Fruit fly (Drosophila melanogaster) whole organism, embryonic: Measurements from ENCODE around the gene p115.

Source experiments
- Abd-B ChIP-seq: fragments of 200-800 bp; sonication (Bioruptor generic); optimal IDR thresholded peaks from 2 replicates; lab custom pipeline; 2018; ENCODE audit warnings: missing biosample characterization, mild to moderate bottlenecking, missing genetic modification characterization, moderate library complexity
- Atf-2 ChIP-seq: fragments of 200-800 bp; sonication (Bioruptor generic); optimal IDR thresholded peaks from 2 replicates; lab custom pipeline; 2016; ENCODE audit warnings: missing biosample characterization, missing genetic modification characterization
- B-H2 ChIP-seq: fragments of 200-800 bp; sonication (Bioruptor generic); optimal IDR thresholded peaks from 2 replicates; lab custom pipeline; 2018; ENCODE audit warnings: missing biosample characterization, mild to moderate bottlenecking, missing genetic modification characterization
- Bteb2 ChIP-seq: fragments of 200-800 bp; sonication (Bioruptor generic); optimal IDR thresholded peaks from 2 replicates; lab custom pipeline; 2016; ENCODE audit warnings: missing biosample characterization, missing genetic modification characterization
- CG1233 ChIP-seq: fragments of 200-800 bp; sonication (Bioruptor generic); optimal IDR thresholded peaks from 4 replicates; lab custom pipeline; 2018; ENCODE audit warnings: missing biosample characterization, mild to moderate bottlenecking, missing genetic modification characterization
- CG12769 ChIP-seq: fragments of 200-800 bp; sonication (Bioruptor generic); optimal IDR thresholded peaks from 2 replicates; lab custom pipeline; 2019; ENCODE audit warnings: missing biosample characterization, mild to moderate bottlenecking, missing genetic modification characterization, moderate library complexity
- CG15696 ChIP-seq: fragments of 200-800 bp; sonication (Bioruptor generic); optimal IDR thresholded peaks from 2 replicates; lab custom pipeline; 2019; ENCODE audit warnings: missing biosample characterization, mild to moderate bottlenecking, missing genetic modification characterization, moderate library complexity
- CG17361 ChIP-seq: fragments of 200-800 bp; sonication (Bioruptor generic); IDR thresholded peaks from 3 replicates; pipeline ENCODE4 v1.3.6; 2022; ENCODE audit warnings: missing biosample characterization, missing genetic modification characterization
- CG17385 ChIP-seq: fragments of 200-800 bp; sonication (Bioruptor generic); optimal IDR thresholded peaks from 3 replicates; lab custom pipeline; 2018; ENCODE audit warnings: missing biosample characterization, mild to moderate bottlenecking, missing genetic modification characterization
- CG1832 ChIP-seq: fragments of 200-800 bp; sonication (Bioruptor generic); optimal IDR thresholded peaks from 2 replicates; lab custom pipeline; 2017; ENCODE audit warnings: missing biosample characterization, mild to moderate bottlenecking, missing genetic modification characterization, inconsistent platforms
- CG2889 ChIP-seq: fragments of 200-800 bp; sonication (Bioruptor generic); IDR thresholded peaks from 3 replicates; pipeline ENCODE4 v1.3.6; 2022; ENCODE audit warnings: missing biosample characterization, missing genetic modification characterization
- CG30403 ChIP-seq: fragments of 200-800 bp; sonication (Bioruptor generic); optimal IDR thresholded peaks from 3 replicates; lab custom pipeline; 2016; ENCODE audit warnings: missing biosample characterization, missing genetic modification characterization
- CG31365 ChIP-seq: fragments of 200-800 bp; sonication (Bioruptor generic); optimal IDR thresholded peaks from 2 replicates; lab custom pipeline; 2018; ENCODE audit warnings: missing biosample characterization, mild to moderate bottlenecking, missing genetic modification characterization
- CG3407 ChIP-seq: fragments of 200-800 bp; sonication (Bioruptor generic); optimal IDR thresholded peaks from 2 replicates; lab custom pipeline; 2018; ENCODE audit warnings: missing biosample characterization, mild to moderate bottlenecking, missing genetic modification characterization
- CG42726 ChIP-seq: fragments of 200-800 bp; sonication (Bioruptor generic); IDR thresholded peaks from 2 replicates; pipeline ENCODE4 v1.3.6; 2022; ENCODE audit warnings: missing biosample characterization, missing genetic modification characterization; ENCODE audit not compliant: partially characterized antibody
- CG6254 ChIP-seq: fragments of 200-800 bp; sonication (Bioruptor generic); optimal IDR thresholded peaks from 3 replicates; lab custom pipeline; 2017; ENCODE audit warnings: mild to moderate bottlenecking, missing biosample characterization, missing genetic modification reagents, missing genetic modification characterization
- CG6272 ChIP-seq: fragments of 200-800 bp; sonication (Bioruptor generic); IDR thresholded peaks from 2 replicates; pipeline ENCODE4 v1.3.6; 2022; ENCODE audit warnings: missing biosample characterization, missing genetic modification characterization
- CG8290 ChIP-seq, 3 experiments: fragments of 200-800 bp; sonication (Bioruptor generic); optimal IDR thresholded peaks; 2 replicates each; lab custom pipeline; 2016 to 2019; ENCODE audit warnings: missing biosample characterization in 3 of 3, missing genetic modification characterization in 3 of 3, mild to moderate bottlenecking in 2 of 3, moderate library complexity in 1 of 3
- Dip2 ChIP-seq: fragments of 200-800 bp; sonication (Bioruptor generic); IDR thresholded peaks from 2 replicates; pipeline ENCODE4 v1.3.6; 2022; ENCODE audit warnings: missing biosample characterization, missing genetic modification characterization
- Doc3 ChIP-seq: fragments of 200-800 bp; sonication (Bioruptor generic); IDR thresholded peaks from 3 replicates; pipeline ENCODE4 v1.3.6; 2022; ENCODE audit warnings: missing biosample characterization, missing genetic modification characterization; ENCODE audit not compliant: partially characterized antibody
- Drgx ChIP-seq: fragments of 200-800 bp; sonication (Bioruptor generic); IDR thresholded peaks from 2 replicates; pipeline ENCODE4 v1.3.6; 2022; ENCODE audit warnings: missing biosample characterization, missing genetic modification characterization
- Eip74EF ChIP-seq, 2 experiments: fragments of 200-800 bp in 1 of 2; fragments of >200 bp in 1 of 2; sonication (Bioruptor generic) in 1 of 2; optimal IDR thresholded peaks; 2 replicates each; lab custom pipeline; 2017 to 2019; ENCODE audit warnings: missing biosample characterization in 2 of 2, missing genetic modification characterization in 2 of 2, mild to moderate bottlenecking in 1 of 2, moderate library complexity in 1 of 2
- Elba2 ChIP-seq: fragments of 200-800 bp; sonication (Bioruptor generic); optimal IDR thresholded peaks from 3 replicates; lab custom pipeline; 2016; ENCODE audit warnings: missing biosample characterization, missing genetic modification characterization
- Hr39 ChIP-seq: fragments of >200 bp; optimal IDR thresholded peaks from 2 replicates; lab custom pipeline; 2017
- Jarid2 ChIP-seq: fragments of 200-800 bp; sonication (Bioruptor generic); optimal IDR thresholded peaks from 3 replicates; lab custom pipeline; 2017; ENCODE audit warnings: mild to moderate bottlenecking, missing biosample characterization, missing genetic modification reagents, missing genetic modification characterization
- Lpt ChIP-seq: fragments of >200 bp; optimal IDR thresholded peaks from 2 replicates; lab custom pipeline; 2018; ENCODE audit warnings: missing biosample characterization, missing genetic modification characterization
- MBD-R2 ChIP-seq: fragments of 200-800 bp; sonication (Bioruptor generic); IDR thresholded peaks from 2 replicates; pipeline ENCODE4 v1.3.6; 2022; ENCODE audit warnings: missing biosample characterization, missing genetic modification characterization
- NC2β ChIP-seq: fragments of 200-800 bp; sonication (Bioruptor generic); optimal IDR thresholded peaks from 2 replicates; lab custom pipeline; 2016; ENCODE audit warnings: missing biosample characterization, missing genetic modification characterization
- Nf-YC ChIP-seq: fragments of 200-800 bp; optimal IDR thresholded peaks from 3 replicates; lab custom pipeline; 2019; ENCODE audit warnings: missing biosample characterization, mild to moderate bottlenecking, missing genetic modification characterization, moderate library complexity
- Xbp1 ChIP-seq: fragments of 200-800 bp; sonication (Bioruptor generic); optimal IDR thresholded peaks from 3 replicates; lab custom pipeline; 2016; ENCODE audit warnings: missing biosample characterization, mild to moderate bottlenecking, missing genetic modification characterization
- ab ChIP-seq: fragments of 200-800 bp; sonication (Bioruptor generic); optimal IDR thresholded peaks from 2 replicates; lab custom pipeline; 2016; ENCODE audit warnings: missing biosample characterization, missing genetic modification characterization
- ara ChIP-seq: fragments of 200-800 bp; sonication (Bioruptor generic); IDR thresholded peaks from 2 replicates; pipeline ENCODE4 v1.3.6; 2022; ENCODE audit warnings: missing biosample characterization, missing genetic modification characterization
- bbx ChIP-seq: fragments of 200-800 bp; sonication (Bioruptor generic); IDR thresholded peaks from 2 replicates; pipeline ENCODE4 v1.3.6; 2022; ENCODE audit warnings: missing biosample characterization, missing genetic modification characterization; ENCODE audit not compliant: partially characterized antibody
- bowl ChIP-seq: fragments of 200-800 bp; sonication (Bioruptor generic); IDR thresholded peaks from 2 replicates; pipeline ENCODE4 v1.3.6; 2022; ENCODE audit warnings: missing biosample characterization, missing genetic modification characterization
- ems ChIP-seq: fragments of 200-800 bp; sonication (Bioruptor generic); optimal IDR thresholded peaks from 3 replicates; lab custom pipeline; 2016; ENCODE audit warnings: missing biosample characterization, missing genetic modification characterization
- fd96Cb ChIP-seq: fragments of 200-800 bp; sonication (Bioruptor generic); optimal IDR thresholded peaks from 2 replicates; lab custom pipeline; 2018; ENCODE audit warnings: missing biosample characterization, mild to moderate bottlenecking, missing genetic modification characterization, moderate library complexity
- gcm ChIP-seq: fragments of 200-800 bp; sonication (Bioruptor generic); optimal IDR thresholded peaks from 2 replicates; lab custom pipeline; 2019; ENCODE audit warnings: missing biosample characterization, mild to moderate bottlenecking, missing genetic modification characterization, moderate library complexity
- gro ChIP-seq: fragments of 200-800 bp; sonication (Bioruptor generic); optimal IDR thresholded peaks from 2 replicates; lab custom pipeline; 2016; ENCODE audit warnings: missing biosample characterization, missing genetic modification characterization
- jumu ChIP-seq: fragments of 200-800 bp; sonication (Bioruptor generic); optimal IDR thresholded peaks from 3 replicates; lab custom pipeline; 2016; ENCODE audit warnings: missing biosample characterization, missing genetic modification characterization
- pb ChIP-seq: fragments of 200-800 bp; sonication (Bioruptor generic); optimal IDR thresholded peaks from 3 replicates; lab custom pipeline; 2016; ENCODE audit warnings: missing biosample characterization, missing genetic modification characterization
- pho ChIP-seq: fragments of 200-800 bp; sonication (Bioruptor generic); optimal IDR thresholded peaks from 2 replicates; lab custom pipeline; 2016; ENCODE audit warnings: missing biosample characterization, missing genetic modification characterization
- pzg ChIP-seq: fragments of 200-800 bp; sonication (Bioruptor generic); optimal IDR thresholded peaks from 3 replicates; lab custom pipeline; 2018; ENCODE audit warnings: missing biosample characterization, mild to moderate bottlenecking, missing genetic modification characterization, moderate library complexity
- repo ChIP-seq: fragments of 200-800 bp; sonication (Bioruptor generic); optimal IDR thresholded peaks from 2 replicates; lab custom pipeline; 2016; ENCODE audit warnings: missing biosample characterization, missing genetic modification characterization
- rib ChIP-seq: fragments of 200-800 bp; sonication (Bioruptor generic); IDR thresholded peaks from 2 replicates; pipeline ENCODE4 v1.3.6; 2022; ENCODE audit warnings: missing biosample characterization, missing genetic modification characterization
- schlank ChIP-seq: fragments of 200-800 bp; sonication (Bioruptor generic); optimal IDR thresholded peaks from 2 replicates; lab custom pipeline; 2018; ENCODE audit warnings: missing biosample characterization, mild to moderate bottlenecking, missing genetic modification characterization
- sens-2 ChIP-seq: fragments of 200-800 bp; sonication (Bioruptor generic); IDR thresholded peaks from 2 replicates; pipeline ENCODE4 v1.3.6; 2022; ENCODE audit warnings: missing biosample characterization, missing genetic modification characterization
- slbo ChIP-seq: fragments of 200-800 bp; sonication (Bioruptor generic); IDR thresholded peaks from 2 replicates; pipeline ENCODE4 v1.3.6; 2022; ENCODE audit warnings: missing biosample characterization, missing genetic modification characterization
- sug ChIP-seq: fragments of 200-800 bp; optimal IDR thresholded peaks from 2 replicates; lab custom pipeline; 2019; ENCODE audit warnings: missing biosample characterization, mild to moderate bottlenecking, missing genetic modification characterization, moderate library complexity
- usp ChIP-seq: fragments of >200 bp; optimal IDR thresholded peaks from 2 replicates; lab custom pipeline; 2017; ENCODE audit warnings: missing biosample characterization, missing genetic modification characterization

p115 gene

DNA sequence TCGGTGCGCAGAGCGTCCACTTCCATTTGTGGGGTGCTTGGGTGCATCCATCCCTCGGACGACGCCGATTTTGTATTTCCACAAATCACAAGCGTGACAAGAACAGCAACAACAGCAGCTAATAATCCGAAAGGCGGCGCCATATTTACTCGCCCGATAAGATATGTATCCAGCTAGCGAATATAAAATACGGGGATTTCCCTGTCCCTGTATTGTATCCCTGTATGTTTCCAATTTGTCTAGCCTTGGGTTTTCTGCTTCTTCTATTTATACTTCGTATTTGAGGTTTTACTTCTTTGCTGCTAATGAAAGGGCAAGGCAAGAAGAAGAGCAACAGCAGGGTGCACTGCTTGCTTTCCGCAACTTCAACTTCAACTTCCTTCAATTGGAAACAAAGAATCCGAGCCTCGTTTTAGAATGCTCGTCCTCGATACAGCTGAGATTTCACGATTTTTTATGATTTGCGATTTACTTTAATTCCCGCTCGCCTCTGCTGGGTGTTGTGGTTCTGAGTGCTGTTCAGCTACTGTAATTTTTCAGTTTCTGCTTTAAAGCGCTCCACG is 50.4 kb downstream of the p115 start:
- TF ChIP-seq CG31365 (tag; lab: Kevin White, UChicago), result peak; percentile 57
- no peak for TF ChIP-seq Dip2 (GFP tag; lab: Robert Waterston, UW)
- TF ChIP-seq CG3407 (GFP tag; lab: Kevin White, UChicago), result no peak
- no peak for TF ChIP-seq gcm
- no peak for TF ChIP-seq bowl (GFP tag; lab: Robert Waterston, UW)
- TF ChIP-seq pzg (GFP tag; lab: Kevin White, UChicago), result no peak
- TF ChIP-seq Jarid2 (GFP tag; lab: Kevin White, UChicago), result peak; percentile 5
- TF ChIP-seq CG6254 (GFP tag; lab: Kevin White, UChicago), result no peak
- TF ChIP-seq ab, result no peak
- no peak for TF ChIP-seq gro
- TF ChIP-seq repo (GFP tag; lab: Kevin White, UChicago), result no peak
- TF ChIP-seq ara (GFP tag; lab: Robert Waterston, UW), result no peak
- no peak for TF ChIP-seq Doc3 (GFP tag; lab: Robert Waterston, UW)
- peak; percentile 62 for TF ChIP-seq Elba2 (GFP tag; lab: Kevin White, UChicago)
- no peak for TF ChIP-seq ems
- no peak for TF ChIP-seq Atf-2 (GFP tag; lab: Kevin White, UChicago)
- TF ChIP-seq sens-2 (GFP tag; lab: Robert Waterston, UW), result 0 out of 2 replicates have a peak, but pooled peaks have one; percentile 15
- no peak for TF ChIP-seq CG8290 (GFP tag; optimal IDR thresholded peaks at IDR 0.05; lab: Kevin White, UChicago)
- no peak for TF ChIP-seq CG8290 (tag; optimal IDR thresholded peaks at IDR 0.05; lab: Kevin White, UChicago)
- no peak for TF ChIP-seq CG12769 (tag; lab: Kevin White, UChicago)
- TF ChIP-seq CG1832 (GFP tag; lab: Kevin White, UChicago), result no peak
- no peak for TF ChIP-seq MBD-R2 (GFP tag; lab: Robert Waterston, UW)
- peak; percentile 16 for TF ChIP-seq B-H2
- TF ChIP-seq CG30403 (GFP tag; lab: Kevin White, UChicago), result no peak
- TF ChIP-seq NC2β (GFP tag; lab: Kevin White, UChicago), result no peak
- no peak for TF ChIP-seq CG1233 (GFP tag; lab: Kevin White, UChicago)
- no peak for TF ChIP-seq schlank
- no peak for TF ChIP-seq fd96Cb (tag; lab: Kevin White, UChicago)
- no peak for TF ChIP-seq Lpt (GFP tag; lab: Kevin White, UChicago)
- TF ChIP-seq Hr39 (lab: Kevin White, UChicago), result no peak
- TF ChIP-seq CG17385 (GFP tag; lab: Kevin White, UChicago), result peak; percentile 85

- peak; percentile 47 for TF ChIP-seq sug (tag; lab: Kevin White, UChicago)
- TF ChIP-seq Drgx (GFP tag; lab: Robert Waterston, UW), result peak; percentile 62
- TF ChIP-seq Bteb2 (GFP tag; lab: Kevin White, UChicago), result no peak
- no peak for TF ChIP-seq CG6272 (GFP tag; lab: Robert Waterston, UW)
- no peak for TF ChIP-seq Eip74EF (GFP tag; optimal IDR thresholded peaks at IDR 0.05; lab: Kevin White, UChicago)
- TF ChIP-seq jumu, result no peak
- TF ChIP-seq CG15696 (tag; lab: Kevin White, UChicago), result no peak
- no peak for TF ChIP-seq CG42726 (GFP tag; lab: Robert Waterston, UW)
- no peak for TF ChIP-seq Nf-YC (tag; lab: Kevin White, UChicago)
- TF ChIP-seq pho (GFP tag; lab: Kevin White, UChicago), result no peak
- TF ChIP-seq rib (GFP tag; lab: Robert Waterston, UW), result no peak
- TF ChIP-seq Abd-B (GFP tag; lab: Kevin White, UChicago), result no peak
- peak; percentile 8 for TF ChIP-seq pb (GFP tag; lab: Kevin White, UChicago)
- 0 out of 3 replicates have a peak, but pooled peaks have one; percentile 22 for TF ChIP-seq CG17361 (GFP tag; lab: Robert Waterston, UW)
- peak; percentile 8 for TF ChIP-seq Atf-2 (GFP tag; lab: Kevin White, UChicago)
- peak; percentile 41 for TF ChIP-seq Xbp1 (GFP tag; lab: Kevin White, UChicago)
- no peak for TF ChIP-seq usp (GFP tag; lab: Kevin White, UChicago)
- no peak for TF ChIP-seq bbx (GFP tag; lab: Robert Waterston, UW)
- no peak for TF ChIP-seq CG2889
- TF ChIP-seq slbo, result peak; percentile 57
Measured at dm6 chrX:7944772-7945722, 51.2 kb downstream of the p115 start.
